Worm (Caenorhabditis elegans) whole organism, midembryonic: ENCODE measurements around the gene F53B1.2.

ENCODE experiments used
- T22C8.4 ChIP-seq: fragments of 200-800 bp; sonication (Bioruptor generic); IDR thresholded peaks from 2 replicates; pipeline ENCODE4 v1.3.6; 2022; ENCODE audit warnings: missing genetic modification characterization, missing compliant biosample characterization
- cog-1 ChIP-seq: sonication (generic microtip); optimal IDR thresholded peaks from 2 replicates; lab custom pipeline; 2016; ENCODE audit warnings: missing genetic modification characterization, missing compliant biosample characterization
- flt-1 ChIP-seq: fragments of 200-800 bp; sonication (Bioruptor generic); IDR thresholded peaks from 2 replicates; pipeline ENCODE4 v1.3.6; 2022; ENCODE audit warnings: missing genetic modification characterization, missing compliant biosample characterization
- med-1 ChIP-seq: sonication (generic microtip); optimal IDR thresholded peaks from 2 replicates; lab custom pipeline; 2017; ENCODE audit warnings: missing genetic modification characterization, mild to moderate bottlenecking, missing compliant biosample characterization, antibody characterized with exemption, missing genetic modification reagents; ENCODE audit not compliant: insufficient read depth
- ref-1 ChIP-seq: fragments of 200-800 bp; sonication (Bioruptor generic); conservative IDR thresholded peaks from 2 replicates; pipeline ENCODE4 v1.3.6; 2022; ENCODE audit warnings: missing genetic modification reagents, missing genetic modification characterization, missing compliant biosample characterization
- tab-1 ChIP-seq: fragments of 200-800 bp; sonication (Bioruptor generic); IDR thresholded peaks from 2 replicates; pipeline ENCODE4 v1.3.6; 2022; ENCODE audit warnings: missing genetic modification characterization, missing compliant biosample characterization
- ztf-23 ChIP-seq: fragments of 200-800 bp; sonication (Bioruptor generic); IDR thresholded peaks from 2 replicates; pipeline ENCODE4 v1.3.6; 2022; ENCODE audit warnings: missing genetic modification reagents, missing genetic modification characterization, missing compliant biosample characterization
- ztf-29 ChIP-seq: fragments of 200-800 bp; sonication (Bioruptor generic); IDR thresholded peaks from 2 replicates; pipeline ENCODE4 v1.3.6; 2022; ENCODE audit warnings: missing genetic modification reagents, missing genetic modification characterization, missing compliant biosample characterization

DNA sequence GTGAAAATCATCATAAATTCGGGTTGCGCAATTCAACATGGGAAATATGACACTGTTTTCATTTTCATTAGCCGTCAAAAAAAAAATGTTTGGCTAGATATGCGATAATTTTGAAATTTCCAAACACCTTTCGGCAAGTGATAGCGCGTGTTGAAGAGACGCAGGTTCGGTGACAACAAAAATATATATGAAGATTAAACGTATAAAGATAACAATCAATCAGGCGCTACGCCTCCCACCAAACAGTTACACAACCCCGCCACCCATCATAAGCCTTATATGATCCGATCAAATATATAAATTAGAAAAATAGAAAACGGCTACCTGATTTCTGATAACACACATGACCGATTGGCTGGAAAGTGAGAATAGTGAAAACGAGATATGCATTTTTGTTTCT lies 43.3 kb downstream of the F53B1.2 start:
- TF ChIP-seq med-1 (GFP tag; lab: Kevin White, UChicago) = no peak
- TF ChIP-seq flt-1 (GFP tag; lab: Robert Waterston, UW) = no peak
- TF ChIP-seq tab-1 (GFP tag; lab: Robert Waterston, UW) = no peak
- no peak for TF ChIP-seq ref-1 (GFP tag; lab: Robert Waterston, UW)
- TF ChIP-seq cog-1 = no peak
- TF ChIP-seq ztf-29 = no peak
- TF ChIP-seq T22C8.4 (GFP tag; lab: Robert Waterston, UW) = no peak
- TF ChIP-seq ztf-23 (GFP tag; lab: Robert Waterston, UW) = no peak
